Fruit fly (Drosophila melanogaster) whole organism, embryonic: ENCODE measurements around the gene MYPT-75D.
A peak's percentile ranks its signal among the peaks of the same experiment; 100 is the strongest.

Experiments
- Adf1 ChIP-seq: fragments of 200-800 bp; sonication (Bioruptor generic); IDR thresholded peaks from 2 replicates; pipeline ENCODE4 v1.3.6; 2022; ENCODE audit warnings: missing biosample characterization, missing genetic modification characterization
- BEAF-32 ChIP-seq: fragments of 200-800 bp; sonication (Bioruptor generic); optimal IDR thresholded peaks from 3 replicates; lab custom pipeline; 2017; ENCODE audit warnings: missing biosample characterization, missing genetic modification characterization, mild to moderate bottlenecking, moderate library complexity, missing genetic modification reagents
- Bteb2 ChIP-seq: fragments of 200-800 bp; sonication (Bioruptor generic); optimal IDR thresholded peaks from 2 replicates; lab custom pipeline; 2016; ENCODE audit warnings: missing biosample characterization, missing genetic modification characterization
- CG11723 ChIP-seq: fragments of 200-800 bp; sonication (Bioruptor generic); optimal IDR thresholded peaks from 2 replicates; lab custom pipeline; 2017; ENCODE audit warnings: missing biosample characterization, mild to moderate bottlenecking, missing genetic modification characterization
- CG12659 ChIP-seq: fragments of 200-800 bp; sonication (Bioruptor generic); optimal IDR thresholded peaks from 3 replicates; lab custom pipeline; 2017; ENCODE audit warnings: mild to moderate bottlenecking, missing biosample characterization, missing genetic modification reagents, missing genetic modification characterization
- CG12744 ChIP-seq: fragments of 200-800 bp; sonication (Bioruptor generic); optimal IDR thresholded peaks from 2 replicates; lab custom pipeline; 2016; ENCODE audit warnings: missing biosample characterization, missing genetic modification characterization
- CG13775 ChIP-seq: fragments of 200-800 bp; sonication (Bioruptor generic); optimal IDR thresholded peaks from 3 replicates; lab custom pipeline; 2017; ENCODE audit warnings: missing biosample characterization, mild to moderate bottlenecking, missing genetic modification characterization
- CG13894 ChIP-seq: fragments of 200-800 bp; sonication (Bioruptor generic); optimal IDR thresholded peaks from 3 replicates; lab custom pipeline; 2018; ENCODE audit warnings: missing biosample characterization, mild to moderate bottlenecking, missing genetic modification characterization, moderate library complexity
- CG14014 ChIP-seq: fragments of 200-800 bp; sonication (Bioruptor generic); IDR thresholded peaks from 2 replicates; pipeline ENCODE4 v1.3.6; 2022; ENCODE audit warnings: missing biosample characterization, missing genetic modification characterization
- CG15073 ChIP-seq: fragments of 200-800 bp; sonication (Bioruptor generic); optimal IDR thresholded peaks from 2 replicates; lab custom pipeline; 2016; ENCODE audit warnings: missing biosample characterization, missing genetic modification characterization
- CG15514 ChIP-seq: fragments of 200-800 bp; sonication (Bioruptor generic); optimal IDR thresholded peaks from 3 replicates; lab custom pipeline; 2017; ENCODE audit warnings: missing biosample characterization, missing genetic modification characterization, mild to moderate bottlenecking, moderate library complexity, missing genetic modification reagents
- CG1647 ChIP-seq: fragments of 200-800 bp; sonication (Bioruptor generic); optimal IDR thresholded peaks from 3 replicates; lab custom pipeline; 2016; ENCODE audit warnings: missing biosample characterization, missing genetic modification characterization
- CG16863 ChIP-seq: fragments of 200-800 bp; sonication (Bioruptor generic); optimal IDR thresholded peaks from 3 replicates; lab custom pipeline; 2016; ENCODE audit warnings: missing biosample characterization, missing genetic modification characterization
- CG1792 ChIP-seq: fragments of 200-800 bp; sonication (Bioruptor generic); optimal IDR thresholded peaks from 2 replicates; lab custom pipeline; 2016; ENCODE audit warnings: missing biosample characterization, missing genetic modification characterization
- CG18476 ChIP-seq: fragments of 200-800 bp; sonication (Bioruptor generic); optimal IDR thresholded peaks from 2 replicates; lab custom pipeline; 2016; ENCODE audit warnings: missing biosample characterization, mild to moderate bottlenecking, missing genetic modification characterization
- CG32532 ChIP-seq: fragments of 200-800 bp; sonication (Bioruptor generic); IDR thresholded peaks from 2 replicates; pipeline ENCODE4 v1.3.6; 2022; ENCODE audit warnings: missing biosample characterization, missing genetic modification characterization
- CG34422 ChIP-seq: fragments of 200-800 bp; sonication (Bioruptor generic); IDR thresholded peaks from 3 replicates; pipeline ENCODE4 v1.3.6; 2022; ENCODE audit warnings: missing biosample characterization, missing genetic modification characterization
- CG8944 ChIP-seq: fragments of 200-800 bp; sonication (Bioruptor generic); optimal IDR thresholded peaks from 3 replicates; lab custom pipeline; 2016; ENCODE audit warnings: missing biosample characterization, missing genetic modification characterization
- CkIIα-i1 ChIP-seq: fragments of 200-800 bp; sonication (Bioruptor generic); IDR thresholded peaks from 2 replicates; pipeline ENCODE4 v1.3.6; 2022; ENCODE audit warnings: missing biosample characterization, missing genetic modification characterization
- E2f2 ChIP-seq: fragments of 200-800 bp; sonication (Bioruptor generic); IDR thresholded peaks from 2 replicates; pipeline ENCODE4 v1.3.6; 2022; ENCODE audit warnings: missing biosample characterization, missing genetic modification characterization
- HLH3B ChIP-seq: fragments of 200-800 bp; sonication (Bioruptor generic); IDR thresholded peaks from 2 replicates; pipeline ENCODE4 v1.3.6; 2022; ENCODE audit warnings: missing biosample characterization, missing genetic modification characterization
- Max ChIP-seq: fragments of 200-800 bp; sonication (Bioruptor generic); optimal IDR thresholded peaks from 2 replicates; lab custom pipeline; 2016; ENCODE audit warnings: missing biosample characterization, mild to moderate bottlenecking, missing genetic modification characterization
- NfI ChIP-seq: fragments of 200-800 bp; sonication (Bioruptor generic); optimal IDR thresholded peaks from 3 replicates; lab custom pipeline; 2018; ENCODE audit warnings: missing biosample characterization, mild to moderate bottlenecking, missing genetic modification characterization, moderate library complexity
- Poxn ChIP-seq: fragments of 200-800 bp; sonication (Bioruptor generic); IDR thresholded peaks from 2 replicates; pipeline ENCODE4 v1.3.6; 2022; ENCODE audit warnings: missing biosample characterization, missing genetic modification characterization
- Ptx1 ChIP-seq: fragments of 200-800 bp; sonication (Bioruptor generic); IDR thresholded peaks from 2 replicates; pipeline ENCODE4 v1.3.6; 2022; ENCODE audit warnings: missing biosample characterization, missing genetic modification characterization
- Rfx ChIP-seq: fragments of 200-800 bp; sonication (Bioruptor generic); IDR thresholded peaks from 2 replicates; pipeline ENCODE4 v1.3.6; 2022; ENCODE audit warnings: missing biosample characterization, missing genetic modification characterization
- Tbp ChIP-seq: fragments of >200 bp; optimal IDR thresholded peaks from 2 replicates; lab custom pipeline; 2018; ENCODE audit warnings: missing biosample characterization, missing genetic modification characterization
- YL-1 ChIP-seq: fragments of 200-800 bp; sonication (Bioruptor generic); optimal IDR thresholded peaks from 3 replicates; lab custom pipeline; 2017; ENCODE audit warnings: missing biosample characterization, mild to moderate bottlenecking, missing genetic modification characterization
- br ChIP-seq: fragments of >200 bp; optimal IDR thresholded peaks from 2 replicates; lab custom pipeline; 2017
- btn ChIP-seq: fragments of 200-800 bp; sonication (Bioruptor generic); optimal IDR thresholded peaks from 2 replicates; lab custom pipeline; 2016; ENCODE audit warnings: missing biosample characterization, missing genetic modification characterization
- cas ChIP-seq: fragments of 200-800 bp; sonication (Bioruptor generic); IDR thresholded peaks from 2 replicates; pipeline ENCODE4 v1.3.6; 2022; ENCODE audit warnings: missing biosample characterization, missing genetic modification characterization
- chm ChIP-seq: fragments of 200-800 bp; sonication (Bioruptor generic); IDR thresholded peaks from 2 replicates; pipeline ENCODE4 v1.3.6; 2022; ENCODE audit warnings: missing biosample characterization, missing genetic modification characterization
- dan ChIP-seq: fragments of 200-800 bp; sonication (Bioruptor generic); IDR thresholded peaks from 2 replicates; pipeline ENCODE4 v1.3.6; 2022; ENCODE audit warnings: missing biosample characterization, missing genetic modification characterization
- dm ChIP-seq: fragments of 200-800 bp; sonication (Bioruptor generic); optimal IDR thresholded peaks from 3 replicates; lab custom pipeline; 2016; ENCODE audit warnings: missing biosample characterization, missing genetic modification characterization
- dpn ChIP-seq, 2 experiments: fragments of 200-800 bp; sonication (Bioruptor generic); optimal IDR thresholded peaks; 3 replicates each; lab custom pipeline; 2016; ENCODE audit warnings: missing biosample characterization in 2 of 2, missing genetic modification characterization in 2 of 2
- en ChIP-seq: fragments of 200-800 bp; sonication (Bioruptor generic); optimal IDR thresholded peaks from 2 replicates; lab custom pipeline; 2016; ENCODE audit warnings: missing biosample characterization, missing genetic modification characterization
- fd102C ChIP-seq: fragments of 200-800 bp; sonication (Bioruptor generic); optimal IDR thresholded peaks from 2 replicates; lab custom pipeline; 2018; ENCODE audit warnings: missing biosample characterization, mild to moderate bottlenecking, missing genetic modification characterization, moderate library complexity
- ftz-f1 ChIP-seq: fragments of 200-800 bp; sonication (Bioruptor generic); optimal IDR thresholded peaks from 2 replicates; lab custom pipeline; 2016; ENCODE audit warnings: missing biosample characterization, missing genetic modification characterization
- gcm ChIP-seq: fragments of 200-800 bp; sonication (Bioruptor generic); optimal IDR thresholded peaks from 2 replicates; lab custom pipeline; 2019; ENCODE audit warnings: missing biosample characterization, mild to moderate bottlenecking, missing genetic modification characterization, moderate library complexity
- hb ChIP-seq: fragments of 200-800 bp; sonication (Bioruptor generic); IDR thresholded peaks from 3 replicates; pipeline ENCODE4 v1.3.6; 2022; ENCODE audit warnings: missing biosample characterization, missing genetic modification characterization; ENCODE audit not compliant: partially characterized antibody
- inv ChIP-seq: fragments of 200-800 bp; sonication (Bioruptor generic); IDR thresholded peaks from 2 replicates; pipeline ENCODE4 v1.3.6; 2022; ENCODE audit warnings: missing biosample characterization, missing genetic modification characterization; ENCODE audit not compliant: partially characterized antibody
- mirr ChIP-seq: fragments of 200-800 bp; sonication (Bioruptor generic); optimal IDR thresholded peaks from 3 replicates; lab custom pipeline; 2018; ENCODE audit warnings: missing biosample characterization, mild to moderate bottlenecking, missing genetic modification characterization
- org-1 ChIP-seq: fragments of 200-800 bp; sonication (Bioruptor generic); optimal IDR thresholded peaks from 2 replicates; lab custom pipeline; 2017; ENCODE audit warnings: missing biosample characterization, missing genetic modification characterization
- pan ChIP-seq, 4 experiments: fragments of >200 bp in 3 of 4; fragments of 200-800 bp in 1 of 4; sonication (Bioruptor generic) in 1 of 4; optimal IDR thresholded peaks in 3 of 4; IDR thresholded peaks in 1 of 4; 2 replicates each; pipeline versions ENCODE4 v1.3.6 to Lab custom; 2017 to 2022; ENCODE audit warnings: missing biosample characterization in 2 of 4, missing genetic modification characterization in 2 of 4, mixed read lengths in 1 of 4
- peb ChIP-seq: fragments of 200-800 bp; sonication (Bioruptor generic); IDR thresholded peaks from 2 replicates; pipeline ENCODE4 v1.3.6; 2022; ENCODE audit warnings: missing biosample characterization, missing genetic modification characterization
- pho ChIP-seq: fragments of 200-800 bp; sonication (Bioruptor generic); optimal IDR thresholded peaks from 2 replicates; lab custom pipeline; 2016; ENCODE audit warnings: missing biosample characterization, missing genetic modification characterization
- run ChIP-seq: fragments of 200-800 bp; sonication (Bioruptor generic); optimal IDR thresholded peaks from 3 replicates; lab custom pipeline; 2018; ENCODE audit warnings: missing biosample characterization, mild to moderate bottlenecking, missing genetic modification characterization
- scrt ChIP-seq: fragments of 200-800 bp; sonication (Bioruptor generic); optimal IDR thresholded peaks from 2 replicates; lab custom pipeline; 2018; ENCODE audit warnings: missing biosample characterization, mild to moderate bottlenecking, missing genetic modification characterization, moderate library complexity
- sd ChIP-seq: fragments of 200-800 bp; sonication (Bioruptor generic); optimal IDR thresholded peaks from 3 replicates; lab custom pipeline; 2018; ENCODE audit warnings: missing biosample characterization, mild to moderate bottlenecking, missing genetic modification characterization, moderate library complexity
- sug ChIP-seq: fragments of 200-800 bp; optimal IDR thresholded peaks from 2 replicates; lab custom pipeline; 2019; ENCODE audit warnings: missing biosample characterization, mild to moderate bottlenecking, missing genetic modification characterization, moderate library complexity
- trh ChIP-seq: fragments of 200-800 bp; sonication (Bioruptor generic); optimal IDR thresholded peaks from 2 replicates; lab custom pipeline; 2016; ENCODE audit warnings: missing biosample characterization, missing genetic modification characterization
- vvl ChIP-seq: fragments of 200-800 bp; sonication (Bioruptor generic); IDR thresholded peaks from 2 replicates; pipeline ENCODE4 v1.3.6; 2022; ENCODE audit warnings: missing biosample characterization, missing genetic modification characterization

The MYPT-75D gene

dm6 chr3L:18672203-18672602 is 46.4 kb downstream of the MYPT-75D start (continued):
- peak; percentile 63 for TF ChIP-seq Rfx (GFP tag; lab: Robert Waterston, UW)
- TF ChIP-seq CG16863 = peak; percentile 15
- no peak for TF ChIP-seq CG18476 (GFP tag; lab: Kevin White, UChicago)
- no peak for TF ChIP-seq CG13894 (tag; lab: Kevin White, UChicago)
- no peak for TF ChIP-seq CG14014
- TF ChIP-seq dan (GFP tag; lab: Robert Waterston, UW) = no peak
- peak; percentile 38 for TF ChIP-seq scrt
- TF ChIP-seq Tbp (GFP tag; lab: Kevin White, UChicago) = no peak
- TF ChIP-seq NfI (GFP tag; lab: Kevin White, UChicago) = peak; percentile 14
- no peak for TF ChIP-seq sd (tag; lab: Kevin White, UChicago)
- no peak for TF ChIP-seq Ptx1
- TF ChIP-seq CG11723 (GFP tag; lab: Kevin White, UChicago) = no peak
- no peak for TF ChIP-seq CG8944 (GFP tag; lab: Kevin White, UChicago)
- TF ChIP-seq CG12744 = no peak
- TF ChIP-seq dm (GFP tag; lab: Kevin White, UChicago) = peak; percentile 8
- TF ChIP-seq Max = peak; percentile 51
- TF ChIP-seq CG32532 (GFP tag; lab: Robert Waterston, UW) = peak; percentile 42; the same call in 1 of the 2 replicates
- TF ChIP-seq CG13775 (GFP tag; lab: Kevin White, UChicago) = peak; percentile 18
- no peak for TF ChIP-seq BEAF-32 (GFP tag; lab: Kevin White, UChicago)
- TF ChIP-seq mirr (GFP tag; lab: Kevin White, UChicago) = peak; percentile 10
- TF ChIP-seq peb (GFP tag; lab: Robert Waterston, UW) = no peak
- no peak for TF ChIP-seq btn (GFP tag; lab: Kevin White, UChicago)
- TF ChIP-seq org-1 (GFP tag; lab: Kevin White, UChicago) = no peak
- no peak for TF ChIP-seq en (GFP tag; lab: Kevin White, UChicago)
- TF ChIP-seq pho (GFP tag; lab: Kevin White, UChicago) = peak; percentile 14
- peak; percentile 47; the same call in 1 of the 2 replicates for TF ChIP-seq E2f2 (GFP tag; lab: Robert Waterston, UW)
- no peak for TF ChIP-seq hb
- no peak for TF ChIP-seq CkIIα-i1 (GFP tag; lab: Robert Waterston, UW)
- no peak for TF ChIP-seq CG15073 (GFP tag; lab: Kevin White, UChicago)
- TF ChIP-seq br (lab: Kevin White, UChicago) = no peak
- TF ChIP-seq pan (optimal IDR thresholded peaks at IDR 0.05; lab: Kevin White, UChicago) = no peak
- peak in 1 of 2 experiments; percentile 30 for TF ChIP-seq pan (GFP tag; optimal IDR thresholded peaks at IDR 0.05 in 1 of 2, IDR thresholded peaks at IDR 0.05 in 1 of 2)
- TF ChIP-seq YL-1 (GFP tag; lab: Kevin White, UChicago) = peak; percentile 42
- TF ChIP-seq vvl = peak; percentile 49; the same call in 1 of the 2 replicates
- TF ChIP-seq CG1792 (GFP tag; lab: Kevin White, UChicago) = no peak
- peak; percentile 9 for TF ChIP-seq sug (tag; lab: Kevin White, UChicago)
- peak; percentile 56 for TF ChIP-seq Adf1 (GFP tag; lab: Robert Waterston, UW)
- no peak for TF ChIP-seq trh (GFP tag; lab: Kevin White, UChicago)
- no peak for TF ChIP-seq HLH3B (GFP tag; lab: Robert Waterston, UW)
- TF ChIP-seq CG12659 (GFP tag; lab: Kevin White, UChicago) = peak; percentile 49
- no peak for TF ChIP-seq CG1647 (GFP tag; lab: Kevin White, UChicago)
- no peak for TF ChIP-seq chm
- TF ChIP-seq CG34422 (GFP tag; lab: Robert Waterston, UW) = peak; percentile 92
- peak; percentile 51 for TF ChIP-seq ftz-f1 (GFP tag; lab: Kevin White, UChicago)
- no peak for TF ChIP-seq run (tag; lab: Kevin White, UChicago)
- no peak for TF ChIP-seq inv
- TF ChIP-seq fd102C (GFP tag; lab: Kevin White, UChicago) = no peak
- peak; percentile 11 for TF ChIP-seq Bteb2 (GFP tag; lab: Kevin White, UChicago)
- peak; percentile 96 for TF ChIP-seq CG15514 (GFP tag; lab: Kevin White, UChicago)
- TF ChIP-seq Poxn (GFP tag; lab: Robert Waterston, UW) = no peak
- TF ChIP-seq dpn (GFP tag; optimal IDR thresholded peaks at IDR 0.05; lab: Kevin White, UChicago) = peak in 1 of 2 experiments; percentile 29
- TF ChIP-seq cas (GFP tag; lab: Robert Waterston, UW) = no peak
- peak; percentile 1 for TF ChIP-seq gcm (GFP tag; lab: Kevin White, UChicago)
